Fruit fly (Drosophila melanogaster) whole organism, embryonic: Measurements from ENCODE around the gene CG12301.
A peak's percentile ranks its signal among the peaks of the same experiment; 100 is the strongest.

ENCODE experiments used
- Asciz ChIP-seq: fragments of 200-800 bp; sonication (Bioruptor generic); optimal IDR thresholded peaks from 2 replicates; lab custom pipeline; 2017; ENCODE audit warnings: missing biosample characterization, mild to moderate bottlenecking, missing genetic modification characterization, missing genetic modification reagents
- CG10366 ChIP-seq: fragments of 200-800 bp; sonication (Bioruptor generic); IDR thresholded peaks from 2 replicates; pipeline ENCODE4 v1.3.6; 2022; ENCODE audit warnings: missing biosample characterization, missing genetic modification characterization
- CG11247 ChIP-seq: fragments of 200-800 bp; sonication (Bioruptor generic); IDR thresholded peaks from 2 replicates; pipeline ENCODE4 v1.3.6; 2022; ENCODE audit warnings: missing biosample characterization, missing genetic modification characterization
- CG11504 ChIP-seq: fragments of 200-800 bp; sonication (Bioruptor generic); optimal IDR thresholded peaks from 3 replicates; lab custom pipeline; 2019; ENCODE audit warnings: missing biosample characterization, mild to moderate bottlenecking, missing genetic modification characterization, moderate library complexity
- CG1233 ChIP-seq: fragments of 200-800 bp; sonication (Bioruptor generic); optimal IDR thresholded peaks from 4 replicates; lab custom pipeline; 2018; ENCODE audit warnings: missing biosample characterization, mild to moderate bottlenecking, missing genetic modification characterization
- CG16779 ChIP-seq: fragments of 200-800 bp; sonication (Bioruptor generic); IDR thresholded peaks from 2 replicates; pipeline ENCODE4 v1.3.6; 2022; ENCODE audit warnings: missing biosample characterization, missing genetic modification characterization
- CG2712 ChIP-seq: fragments of 200-800 bp; optimal IDR thresholded peaks from 3 replicates; lab custom pipeline; 2019; ENCODE audit warnings: missing biosample characterization, mild to moderate bottlenecking, missing genetic modification characterization, moderate library complexity
- CG32767 ChIP-seq: fragments of 200-800 bp; sonication (Bioruptor generic); IDR thresholded peaks from 2 replicates; pipeline ENCODE4 v1.3.6; 2022; ENCODE audit warnings: missing biosample characterization, missing genetic modification characterization
- CG6689 ChIP-seq: fragments of 200-800 bp; sonication (Bioruptor generic); IDR thresholded peaks from 2 replicates; pipeline ENCODE4 v1.3.6; 2022; ENCODE audit warnings: missing biosample characterization, missing genetic modification characterization
- CG7271 ChIP-seq: fragments of 200-800 bp; sonication (Bioruptor generic); optimal IDR thresholded peaks from 2 replicates; lab custom pipeline; 2018; ENCODE audit warnings: missing biosample characterization, mild to moderate bottlenecking, missing genetic modification characterization, moderate library complexity
- CG9817 ChIP-seq: fragments of 200-800 bp; sonication (Bioruptor generic); optimal IDR thresholded peaks from 2 replicates; lab custom pipeline; 2018; ENCODE audit warnings: missing biosample characterization, mild to moderate bottlenecking, missing genetic modification characterization, moderate library complexity
- CG9932 ChIP-seq: fragments of 200-800 bp; sonication (Bioruptor generic); IDR thresholded peaks from 2 replicates; pipeline ENCODE4 v1.3.6; 2022; ENCODE audit warnings: missing biosample characterization, missing genetic modification characterization
- CHES-1-like ChIP-seq: fragments of 200-800 bp; sonication (Bioruptor generic); optimal IDR thresholded peaks from 2 replicates; lab custom pipeline; 2016; ENCODE audit warnings: missing biosample characterization, missing genetic modification characterization
- D ChIP-seq, 2 experiments: fragments of 200-800 bp in 1 of 2; fragments of >200 bp in 1 of 2; sonication (Bioruptor generic) in 1 of 2; optimal IDR thresholded peaks; 2 replicates in 1 of 2; 3 replicates in 1 of 2; lab custom pipeline; 2017; ENCODE audit warnings: mild to moderate bottlenecking in 1 of 2, missing biosample characterization in 1 of 2, missing genetic modification characterization in 1 of 2, missing genetic modification reagents in 1 of 2
- Doc2 ChIP-seq: fragments of 200-800 bp; sonication (Bioruptor generic); IDR thresholded peaks from 2 replicates; pipeline ENCODE4 v1.3.6; 2022; ENCODE audit warnings: missing biosample characterization, missing genetic modification characterization
- Dp ChIP-seq: fragments of 200-800 bp; sonication (Bioruptor generic); optimal IDR thresholded peaks from 2 replicates; lab custom pipeline; 2018; ENCODE audit warnings: missing biosample characterization, mild to moderate bottlenecking, missing genetic modification characterization, moderate library complexity
- Ets65A ChIP-seq: fragments of 200-800 bp; sonication (Bioruptor generic); peaks from one replicate; lab custom pipeline; 2016; ENCODE audit warnings: missing biosample characterization, missing genetic modification characterization
- Jarid2 ChIP-seq: fragments of 200-800 bp; sonication (Bioruptor generic); optimal IDR thresholded peaks from 3 replicates; lab custom pipeline; 2017; ENCODE audit warnings: mild to moderate bottlenecking, missing biosample characterization, missing genetic modification reagents, missing genetic modification characterization
- Lhr ChIP-seq: fragments of 200-800 bp; sonication (Bioruptor generic); optimal IDR thresholded peaks from 3 replicates; lab custom pipeline; 2017; ENCODE audit warnings: mild to moderate bottlenecking, missing biosample characterization, missing genetic modification reagents, missing genetic modification characterization
- Med ChIP-seq: fragments of 200-800 bp; sonication (Bioruptor generic); peaks from one replicate; lab custom pipeline; 2016; ENCODE audit warnings: missing biosample characterization, missing genetic modification characterization, mild to moderate bottlenecking, inconsistent platforms, moderate library complexity
- Myb ChIP-seq: fragments of 200-800 bp; sonication (Bioruptor generic); optimal IDR thresholded peaks from 2 replicates; lab custom pipeline; 2016; ENCODE audit warnings: missing biosample characterization, missing genetic modification characterization
- NC2β ChIP-seq: fragments of 200-800 bp; sonication (Bioruptor generic); optimal IDR thresholded peaks from 2 replicates; lab custom pipeline; 2016; ENCODE audit warnings: missing biosample characterization, missing genetic modification characterization
- PHDP ChIP-seq: fragments of 200-800 bp; sonication (Bioruptor generic); optimal IDR thresholded peaks from 3 replicates; lab custom pipeline; 2018; ENCODE audit warnings: missing biosample characterization, mild to moderate bottlenecking, missing genetic modification characterization, moderate library complexity
- Six4 ChIP-seq: fragments of 200-800 bp; sonication (Bioruptor generic); optimal IDR thresholded peaks from 2 replicates; lab custom pipeline; 2016; ENCODE audit warnings: missing biosample characterization, missing genetic modification characterization
- Sox102F ChIP-seq: fragments of 200-800 bp; sonication (Bioruptor generic); optimal IDR thresholded peaks from 2 replicates; lab custom pipeline; 2018; ENCODE audit warnings: missing biosample characterization, mild to moderate bottlenecking, missing genetic modification characterization, moderate library complexity
- Ssrp ChIP-seq: fragments of 200-800 bp; sonication (Bioruptor generic); optimal IDR thresholded peaks from 2 replicates; lab custom pipeline; 2018; ENCODE audit warnings: missing biosample characterization, mild to moderate bottlenecking, missing genetic modification characterization, moderate library complexity
- TFAM ChIP-seq: fragments of 200-800 bp; sonication (Bioruptor generic); optimal IDR thresholded peaks from 2 replicates; lab custom pipeline; 2017; ENCODE audit warnings: missing biosample characterization, missing genetic modification characterization, inconsistent platforms
- aop ChIP-seq: fragments of 200-800 bp; sonication (Bioruptor generic); IDR thresholded peaks from 2 replicates; pipeline ENCODE4 v1.3.6; 2022; ENCODE audit warnings: missing biosample characterization, missing genetic modification characterization
- ase ChIP-seq: fragments of 200-800 bp; sonication (Bioruptor generic); IDR thresholded peaks from 3 replicates; pipeline ENCODE4 v1.3.6; 2022; ENCODE audit warnings: missing biosample characterization, missing genetic modification characterization
- cas ChIP-seq: fragments of 200-800 bp; sonication (Bioruptor generic); IDR thresholded peaks from 2 replicates; pipeline ENCODE4 v1.3.6; 2022; ENCODE audit warnings: missing biosample characterization, missing genetic modification characterization
- caup ChIP-seq: fragments of 200-800 bp; sonication (Bioruptor generic); optimal IDR thresholded peaks from 3 replicates; lab custom pipeline; 2017; ENCODE audit warnings: missing biosample characterization, mild to moderate bottlenecking, missing genetic modification characterization, moderate library complexity; ENCODE audit not compliant: severe bottlenecking
- cwo ChIP-seq: fragments of 200-800 bp; sonication (Bioruptor generic); optimal IDR thresholded peaks from 3 replicates; lab custom pipeline; 2017; ENCODE audit warnings: missing biosample characterization, missing genetic modification characterization, mild to moderate bottlenecking, moderate library complexity, missing genetic modification reagents
- disco-r ChIP-seq: fragments of 200-800 bp; sonication (Bioruptor generic); optimal IDR thresholded peaks from 2 replicates; lab custom pipeline; 2016; ENCODE audit warnings: missing biosample characterization, missing genetic modification characterization
- dysf ChIP-seq: fragments of 200-800 bp; sonication (Bioruptor generic); IDR thresholded peaks from 3 replicates; pipeline ENCODE4 v1.3.6; 2022; ENCODE audit warnings: missing biosample characterization, missing genetic modification characterization
- jigr1 ChIP-seq: fragments of 200-800 bp; sonication (Bioruptor generic); IDR thresholded peaks from 3 replicates; pipeline ENCODE4 v1.3.6; 2022; ENCODE audit warnings: missing biosample characterization, missing genetic modification characterization
- jing ChIP-seq: fragments of 200-800 bp; sonication (Bioruptor generic); optimal IDR thresholded peaks from 2 replicates; lab custom pipeline; 2018; ENCODE audit warnings: missing biosample characterization, mild to moderate bottlenecking, missing genetic modification characterization
- lmd ChIP-seq: fragments of 200-800 bp; sonication (Bioruptor generic); IDR thresholded peaks from 2 replicates; pipeline ENCODE4 v1.3.6; 2022; ENCODE audit warnings: missing biosample characterization, missing genetic modification characterization
- luna ChIP-seq: fragments of 200-800 bp; sonication (Bioruptor generic); optimal IDR thresholded peaks from 2 replicates; lab custom pipeline; 2016; ENCODE audit warnings: missing biosample characterization, missing genetic modification characterization
- p53 ChIP-seq: fragments of 200-800 bp; sonication (Bioruptor generic); optimal IDR thresholded peaks from 2 replicates; lab custom pipeline; 2016; ENCODE audit warnings: missing biosample characterization, missing genetic modification characterization
- pnt ChIP-seq: fragments of 200-800 bp; sonication (Bioruptor generic); optimal IDR thresholded peaks from 3 replicates; lab custom pipeline; 2016; ENCODE audit warnings: missing biosample characterization, missing genetic modification characterization
- prd ChIP-seq, 3 experiments: fragments of >200 bp in 2 of 3; fragments of 200-800 bp in 1 of 3; sonication (Bioruptor generic) in 1 of 3; optimal IDR thresholded peaks in 2 of 3; IDR thresholded peaks in 1 of 3; 2 replicates in 2 of 3; 3 replicates in 1 of 3; pipeline versions ENCODE4 v1.3.6 to Lab custom; 2017 to 2022; ENCODE audit warnings: missing biosample characterization in 1 of 3, missing genetic modification characterization in 1 of 3
- rib ChIP-seq: fragments of 200-800 bp; sonication (Bioruptor generic); IDR thresholded peaks from 2 replicates; pipeline ENCODE4 v1.3.6; 2022; ENCODE audit warnings: missing biosample characterization, missing genetic modification characterization
- run ChIP-seq: fragments of 200-800 bp; sonication (Bioruptor generic); optimal IDR thresholded peaks from 3 replicates; lab custom pipeline; 2018; ENCODE audit warnings: missing biosample characterization, mild to moderate bottlenecking, missing genetic modification characterization
- salm ChIP-seq: fragments of 200-800 bp; sonication (Bioruptor generic); optimal IDR thresholded peaks from 2 replicates; lab custom pipeline; 2018; ENCODE audit warnings: missing biosample characterization, mild to moderate bottlenecking, missing genetic modification characterization
- sens-2 ChIP-seq: fragments of 200-800 bp; sonication (Bioruptor generic); IDR thresholded peaks from 2 replicates; pipeline ENCODE4 v1.3.6; 2022; ENCODE audit warnings: missing biosample characterization, missing genetic modification characterization
- sug ChIP-seq: fragments of 200-800 bp; optimal IDR thresholded peaks from 2 replicates; lab custom pipeline; 2019; ENCODE audit warnings: missing biosample characterization, mild to moderate bottlenecking, missing genetic modification characterization, moderate library complexity
- tin ChIP-seq: fragments of 200-800 bp; sonication (Bioruptor generic); optimal IDR thresholded peaks from 3 replicates; lab custom pipeline; 2016; ENCODE audit warnings: missing biosample characterization, missing genetic modification characterization
- tio ChIP-seq: fragments of 200-800 bp; sonication (Bioruptor generic); optimal IDR thresholded peaks from 2 replicates; lab custom pipeline; 2017; ENCODE audit warnings: missing biosample characterization, missing genetic modification characterization, inconsistent platforms
- trem ChIP-seq: fragments of 200-800 bp; optimal IDR thresholded peaks from 3 replicates; lab custom pipeline; 2019; ENCODE audit warnings: missing biosample characterization, mild to moderate bottlenecking, missing genetic modification characterization, moderate library complexity

CG12301 gene

DNA sequence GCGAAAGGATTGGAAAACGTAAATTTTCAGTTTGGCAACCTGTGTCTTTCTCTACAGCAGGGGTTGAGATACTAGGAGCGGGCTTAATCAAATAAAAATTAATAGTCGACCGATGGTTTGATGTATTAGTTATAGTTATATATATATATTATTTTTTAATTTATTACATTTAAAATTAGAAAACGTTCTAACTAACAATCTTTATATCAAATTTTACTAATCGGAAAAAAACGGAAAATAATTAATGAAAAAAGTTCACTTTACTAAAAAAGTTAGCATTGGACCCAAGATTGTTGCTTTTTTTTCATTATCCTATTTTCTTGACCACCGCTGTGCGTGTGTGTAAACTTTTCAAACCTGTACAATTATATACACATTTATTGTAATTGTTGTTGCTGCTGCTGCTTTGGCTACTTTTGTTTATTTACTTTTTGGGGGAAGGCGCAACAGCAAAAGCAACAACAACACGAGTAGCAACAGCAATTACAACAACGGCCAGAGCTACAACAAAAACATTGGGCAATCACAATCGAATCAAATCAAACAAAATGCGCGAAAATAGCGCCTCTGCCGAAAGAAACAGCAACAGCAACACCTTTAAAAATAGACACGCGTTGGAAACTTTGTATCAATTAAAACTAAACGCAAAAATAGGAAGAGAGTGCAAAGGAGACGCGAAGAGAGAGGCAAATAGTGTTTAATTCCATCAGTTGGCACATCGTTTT lies 12.1 kb downstream of the CG12301 start (continued):
- TF ChIP-seq Six4 = no peak
- TF ChIP-seq CG16779 = no peak
- TF ChIP-seq CG11247 (GFP tag; lab: Robert Waterston, UW) = no peak
- TF ChIP-seq aop (GFP tag; lab: Robert Waterston, UW) = no peak
- peak; percentile 67; the same call in 2 of the 3 replicates for TF ChIP-seq dysf (GFP tag; lab: Robert Waterston, UW)
- TF ChIP-seq CG32767 (GFP tag; lab: Robert Waterston, UW) = 0 out of 2 replicates have a peak, but pooled peaks have one; percentile 47
- TF ChIP-seq Sox102F (GFP tag; lab: Kevin White, UChicago) = peak; percentile 69
- TF ChIP-seq Jarid2 = peak; percentile 19
- TF ChIP-seq CG9932 (GFP tag; lab: Robert Waterston, UW) = 0 out of 2 replicates have a peak, but pooled peaks have one; percentile 27
- no peak for TF ChIP-seq Ets65A (GFP tag; lab: Kevin White, UChicago)
- no peak for TF ChIP-seq Myb (GFP tag; lab: Kevin White, UChicago)
- TF ChIP-seq run (tag; lab: Kevin White, UChicago) = peak; percentile 49
- TF ChIP-seq CG6689 (GFP tag; lab: Robert Waterston, UW) = peak; percentile 54
- TF ChIP-seq TFAM = no peak
- TF ChIP-seq NC2β (GFP tag; lab: Kevin White, UChicago) = no peak
- peak; percentile 56 for TF ChIP-seq Asciz
- no peak for TF ChIP-seq luna (GFP tag; lab: Kevin White, UChicago)
- no peak for TF ChIP-seq D (optimal IDR thresholded peaks at IDR 0.05; lab: Kevin White, UChicago)
- peak; percentile 21 for TF ChIP-seq D (GFP tag; optimal IDR thresholded peaks at IDR 0.05; lab: Kevin White, UChicago)
- TF ChIP-seq CG9817 (tag; lab: Kevin White, UChicago) = peak; percentile 19
- TF ChIP-seq caup (GFP tag; lab: Kevin White, UChicago) = peak; percentile 58
- TF ChIP-seq p53 (GFP tag; lab: Kevin White, UChicago) = no peak
- peak; percentile 17 for TF ChIP-seq tin (GFP tag; lab: Kevin White, UChicago)
- no peak for TF ChIP-seq sens-2 (GFP tag; lab: Robert Waterston, UW)
- peak; percentile 69 for TF ChIP-seq CG2712 (tag; lab: Kevin White, UChicago)
- TF ChIP-seq tio (GFP tag; lab: Kevin White, UChicago) = peak; percentile 7
- TF ChIP-seq disco-r (GFP tag; lab: Kevin White, UChicago) = no peak
- TF ChIP-seq CG10366 (GFP tag; lab: Robert Waterston, UW) = peak; percentile 23; the same call in 1 of the 2 replicates
- TF ChIP-seq CG1233 (GFP tag; lab: Kevin White, UChicago) = peak; percentile 15
- TF ChIP-seq rib (GFP tag; lab: Robert Waterston, UW) = no peak
- peak; percentile 31 for TF ChIP-seq CG7271 (tag; lab: Kevin White, UChicago)
- no peak for TF ChIP-seq cas
- TF ChIP-seq cwo (GFP tag; lab: Kevin White, UChicago) = peak; percentile 29
- peak; percentile 82 for TF ChIP-seq CG11504
- peak; percentile 32 for TF ChIP-seq trem (tag; lab: Kevin White, UChicago)
- no peak for TF ChIP-seq prd (optimal IDR thresholded peaks at IDR 0.05; lab: Kevin White, UChicago)
- peak; percentile 46; the same call in 2 of the 3 replicates for TF ChIP-seq prd (GFP tag; IDR thresholded peaks at IDR 0.05; lab: Robert Waterston, UW)
- TF ChIP-seq Med (GFP tag; lab: Kevin White, UChicago) = peak; percentile 84
- peak; percentile 42 for TF ChIP-seq salm
- no peak for TF ChIP-seq jing (GFP tag; lab: Kevin White, UChicago)
- TF ChIP-seq jigr1 (GFP tag; lab: Robert Waterston, UW) = no peak
- TF ChIP-seq lmd (GFP tag; lab: Robert Waterston, UW) = peak; percentile 21; the same call in 1 of the 2 replicates
- TF ChIP-seq ase (GFP tag; lab: Robert Waterston, UW) = no peak
- TF ChIP-seq Doc2 (GFP tag; lab: Robert Waterston, UW) = no peak
- no peak for TF ChIP-seq Lhr
- TF ChIP-seq pnt (GFP tag; lab: Kevin White, UChicago) = no peak
- peak; percentile 16 for TF ChIP-seq sug
- TF ChIP-seq CHES-1-like (GFP tag; lab: Kevin White, UChicago) = no peak
- TF ChIP-seq PHDP (tag; lab: Kevin White, UChicago) = peak; percentile 75
- TF ChIP-seq Ssrp (tag; lab: Kevin White, UChicago) = peak; percentile 51
- TF ChIP-seq Dp = no peak
